Fruit fly (Drosophila melanogaster) whole organism, pupa: ENCODE data around the gene Nckx30C.
A peak's percentile ranks its signal among the peaks of the same experiment; 100 is the strongest.

ENCODE experiments used
- CG10348 ChIP-seq: fragments of 200-800 bp; sonication (Bioruptor generic); IDR thresholded peaks from 2 replicates; pipeline ENCODE4 v1.3.6; 2022; ENCODE audit warnings: missing biosample characterization, missing genetic modification characterization
- CG12605 ChIP-seq: fragments of 200-800 bp; sonication (Bioruptor generic); IDR thresholded peaks from 2 replicates; pipeline ENCODE4 v1.3.6; 2022; ENCODE audit warnings: missing biosample characterization, missing genetic modification characterization
- CG13204 ChIP-seq: fragments of 200-800 bp; sonication (Bioruptor generic); optimal IDR thresholded peaks from 2 replicates; lab custom pipeline; 2018; ENCODE audit warnings: missing biosample characterization, mild to moderate bottlenecking, missing genetic modification characterization, moderate library complexity
- CG14655 ChIP-seq: fragments of 200-800 bp; sonication (Bioruptor generic); optimal IDR thresholded peaks from 3 replicates; lab custom pipeline; 2017; ENCODE audit warnings: mild to moderate bottlenecking, missing biosample characterization, missing genetic modification reagents, missing genetic modification characterization
- CG15710 ChIP-seq: fragments of 200-800 bp; sonication (Bioruptor generic); optimal IDR thresholded peaks from 2 replicates; lab custom pipeline; 2018; ENCODE audit warnings: missing biosample characterization, mild to moderate bottlenecking, missing genetic modification characterization, moderate library complexity
- CG17806 ChIP-seq: fragments of 200-800 bp; sonication (Bioruptor generic); optimal IDR thresholded peaks from 2 replicates; lab custom pipeline; 2018; ENCODE audit warnings: missing biosample characterization, mild to moderate bottlenecking, missing genetic modification characterization, moderate library complexity
- CG32121 ChIP-seq: fragments of 200-800 bp; sonication (Bioruptor generic); IDR thresholded peaks from 2 replicates; pipeline ENCODE4 v1.3.6; 2022; ENCODE audit warnings: missing biosample characterization, missing genetic modification characterization
- CG34367 ChIP-seq: fragments of 200-800 bp; sonication (Bioruptor generic); optimal IDR thresholded peaks from 2 replicates; lab custom pipeline; 2018; ENCODE audit warnings: missing biosample characterization, mild to moderate bottlenecking, missing genetic modification characterization
- CG4496 ChIP-seq: fragments of 200-800 bp; sonication (Bioruptor generic); IDR thresholded peaks from 3 replicates; pipeline ENCODE4 v1.3.6; 2022; ENCODE audit warnings: missing biosample characterization, missing genetic modification characterization
- CG8159 ChIP-seq: fragments of 200-800 bp; sonication (Bioruptor generic); optimal IDR thresholded peaks from 3 replicates; lab custom pipeline; 2018; ENCODE audit warnings: missing biosample characterization, mild to moderate bottlenecking, missing genetic modification characterization, moderate library complexity
- CG8301 ChIP-seq: fragments of 200-800 bp; sonication (Bioruptor generic); optimal IDR thresholded peaks from 2 replicates; lab custom pipeline; 2018; ENCODE audit warnings: missing biosample characterization, mild to moderate bottlenecking, missing genetic modification characterization
- CG9948 ChIP-seq: fragments of 200-800 bp; sonication (Bioruptor generic); optimal IDR thresholded peaks from 2 replicates; lab custom pipeline; 2018; ENCODE audit warnings: missing biosample characterization, mild to moderate bottlenecking, missing genetic modification characterization, moderate library complexity
- D1 ChIP-seq: fragments of 200-800 bp; sonication (Bioruptor generic); optimal IDR thresholded peaks from 2 replicates; lab custom pipeline; 2018; ENCODE audit warnings: missing biosample characterization, mild to moderate bottlenecking, missing genetic modification characterization, moderate library complexity
- EcR ChIP-seq: fragments of 200-800 bp; sonication (Bioruptor generic); optimal IDR thresholded peaks from 3 replicates; lab custom pipeline; 2019; ENCODE audit warnings: missing biosample characterization, missing genetic modification characterization, mild to moderate bottlenecking, moderate library complexity, missing genetic modification reagents
- Ets98B ChIP-seq: fragments of 200-800 bp; sonication (Bioruptor generic); IDR thresholded peaks from 2 replicates; pipeline ENCODE4 v1.3.6; 2022; ENCODE audit warnings: missing biosample characterization, missing genetic modification characterization
- Pif1A ChIP-seq: fragments of 200-800 bp; sonication (Bioruptor generic); optimal IDR thresholded peaks from 3 replicates; lab custom pipeline; 2016; ENCODE audit warnings: missing biosample characterization, missing genetic modification characterization
- Pif1B ChIP-seq: fragments of 200-800 bp; sonication (Bioruptor generic); optimal IDR thresholded peaks from 3 replicates; lab custom pipeline; 2016; ENCODE audit warnings: missing biosample characterization, missing genetic modification characterization
- Snoo ChIP-seq: fragments of 200-800 bp; sonication (Bioruptor generic); optimal IDR thresholded peaks from 3 replicates; lab custom pipeline; 2017; ENCODE audit warnings: missing biosample characterization, mild to moderate bottlenecking, missing genetic modification characterization, inconsistent platforms
- fd96Ca ChIP-seq: fragments of 200-800 bp; sonication (Bioruptor generic); IDR thresholded peaks from 3 replicates; pipeline ENCODE4 v1.3.6; 2022; ENCODE audit warnings: missing biosample characterization, missing genetic modification characterization
- gl ChIP-seq: fragments of 200-800 bp; sonication (Bioruptor generic); optimal IDR thresholded peaks from 2 replicates; lab custom pipeline; 2018; ENCODE audit warnings: missing biosample characterization, mild to moderate bottlenecking, missing genetic modification characterization
- rn ChIP-seq: fragments of 200-800 bp; sonication (Bioruptor generic); IDR thresholded peaks from 2 replicates; pipeline ENCODE4 v1.3.6; 2022; ENCODE audit warnings: missing biosample characterization, missing genetic modification characterization

Gene Nckx30C

dm6 chr2L:9754817-9755216, 8.5 kb upstream of the Nckx30C start:
- TF ChIP-seq CG34367 (tag; lab: Kevin White, UChicago) (no peak), Pif1A (GFP tag; lab: Kevin White, UChicago) (no peak), EcR (GFP tag; lab: Kevin White, UChicago) (no peak), CG32121 (GFP tag; lab: Robert Waterston, UW) (no peak), Snoo (tag; lab: Kevin White, UChicago) (no peak), CG9948 (tag; lab: Kevin White, UChicago) (no peak), CG12605 (GFP tag; lab: Robert Waterston, UW) (no peak), fd96Ca (GFP tag; lab: Robert Waterston, UW) (no peak), CG8159 (tag; lab: Kevin White, UChicago) (peak; percentile 37), CG14655 (peak; percentile 13), Ets98B (no peak), CG15710 (tag; lab: Kevin White, UChicago) (peak; percentile 30), D1 (tag; lab: Kevin White, UChicago) (no peak), CG17806 (tag; lab: Kevin White, UChicago) (no peak), CG13204 (GFP tag; lab: Kevin White, UChicago) (no peak), CG8301 (tag; lab: Kevin White, UChicago) (no peak), CG4496 (GFP tag; lab: Robert Waterston, UW) (no peak), Pif1B (GFP tag; lab: Kevin White, UChicago) (no peak), rn (GFP tag; lab: Robert Waterston, UW) (no peak), gl (no peak), CG10348 (no peak)
- TF ChIP-seq, all 21 proteins: peak for 3

- no peak for TF ChIP-seq Snoo (tag; lab: Kevin White, UChicago)
- TF ChIP-seq D1 (tag; lab: Kevin White, UChicago), result no peak
- TF ChIP-seq CG8301 (tag; lab: Kevin White, UChicago), result no peak
- no peak for TF ChIP-seq CG8159 (tag; lab: Kevin White, UChicago)
- no peak for TF ChIP-seq CG9948 (tag; lab: Kevin White, UChicago)
- no peak for TF ChIP-seq EcR (GFP tag; lab: Kevin White, UChicago)
- no peak for TF ChIP-seq CG4496 (GFP tag; lab: Robert Waterston, UW)
- TF ChIP-seq CG13204 (GFP tag; lab: Kevin White, UChicago), result no peak
- no peak for TF ChIP-seq CG12605 (GFP tag; lab: Robert Waterston, UW)
- no peak for TF ChIP-seq CG17806 (tag; lab: Kevin White, UChicago)
- TF ChIP-seq Pif1A (GFP tag; lab: Kevin White, UChicago), result no peak
- no peak for TF ChIP-seq gl
- no peak for TF ChIP-seq CG15710 (tag; lab: Kevin White, UChicago)
- no peak for TF ChIP-seq CG14655
- TF ChIP-seq rn (GFP tag; lab: Robert Waterston, UW), result no peak
- TF ChIP-seq Pif1B (GFP tag; lab: Kevin White, UChicago), result no peak
- TF ChIP-seq CG10348, result no peak
- no peak for TF ChIP-seq Ets98B
- no peak for TF ChIP-seq CG32121 (GFP tag; lab: Robert Waterston, UW)
These were observed 7.1 kb upstream of the Nckx30C start for dm6 chr2L:9753357-9753756.

dm6 chr2L:9749745-9750144, 3.5 kb upstream of the Nckx30C start, which contains the start of gene Cyp4e3:
Gene Cyp4e3, minus strand, starts transcription at chr2L:9750071.
- TF ChIP-seq CG8159 (tag; lab: Kevin White, UChicago) (no peak), CG14655 (no peak), CG4496 (GFP tag; lab: Robert Waterston, UW) (peak; percentile 22; the same call in 1 of the 3 replicates)

- TF ChIP-seq Snoo (tag; lab: Kevin White, UChicago) (no peak), gl (no peak), CG34367 (tag; lab: Kevin White, UChicago) (no peak), rn (GFP tag; lab: Robert Waterston, UW) (no peak), fd96Ca (GFP tag; lab: Robert Waterston, UW) (0 out of 3 replicates have a peak, but pooled peaks have one; percentile 23), CG32121 (GFP tag; lab: Robert Waterston, UW) (no peak), CG8301 (tag; lab: Kevin White, UChicago) (peak; percentile 12), CG13204 (GFP tag; lab: Kevin White, UChicago) (no peak), CG8159 (tag; lab: Kevin White, UChicago) (no peak), CG12605 (GFP tag; lab: Robert Waterston, UW) (no peak), CG14655 (peak; percentile 43), EcR (GFP tag; lab: Kevin White, UChicago) (no peak)
These were observed 1.7 kb downstream of the Nckx30C start for dm6 chr2L:9744634-9745033.

- TF ChIP-seq CG8159 (tag; lab: Kevin White, UChicago) (no peak), Pif1B (GFP tag; lab: Kevin White, UChicago) (no peak), CG14655 (no peak), CG4496 (GFP tag; lab: Robert Waterston, UW) (no peak), CG34367 (tag; lab: Kevin White, UChicago) (no peak), Pif1A (GFP tag; lab: Kevin White, UChicago) (no peak), CG12605 (GFP tag; lab: Robert Waterston, UW) (no peak), CG17806 (tag; lab: Kevin White, UChicago) (no peak), gl (no peak), fd96Ca (GFP tag; lab: Robert Waterston, UW) (no peak)
These were observed 2.5 kb downstream of the Nckx30C start for dm6 chr2L:9743823-9744222.

dm6 chr2L:9739685-9740084, 6.6 kb downstream of the Nckx30C start:
- TF ChIP-seq CG10348 (no peak), CG17806 (tag; lab: Kevin White, UChicago) (no peak), gl (no peak), Pif1A (GFP tag; lab: Kevin White, UChicago) (no peak), EcR (GFP tag; lab: Kevin White, UChicago) (no peak), CG8159 (tag; lab: Kevin White, UChicago) (no peak), CG14655 (no peak), CG13204 (GFP tag; lab: Kevin White, UChicago) (no peak), rn (GFP tag; lab: Robert Waterston, UW) (no peak)
